Worm (Caenorhabditis elegans) whole organism, young adult: ENCODE measurements around the gene let-19.
A peak's percentile ranks its signal among the peaks of the same experiment; 100 is the strongest.

Experiments
- C06A6.2 ChIP-seq: fragments of 200-800 bp; sonication (Bioruptor generic); conservative IDR thresholded peaks from 2 replicates; pipeline ENCODE4 v1.3.6; 2022; ENCODE audit warnings: missing genetic modification characterization, missing compliant biosample characterization
- C17E4.6 ChIP-seq: fragments of 200-800 bp; sonication (Bioruptor generic); IDR thresholded peaks from 2 replicates; pipeline ENCODE4 v1.3.6; 2022; ENCODE audit warnings: missing genetic modification reagents, missing genetic modification characterization, missing compliant biosample characterization
- D2030.7 ChIP-seq: fragments of 200-800 bp; sonication (Bioruptor generic); IDR thresholded peaks from 2 replicates; pipeline ENCODE4 v1.3.6; 2022; ENCODE audit warnings: missing genetic modification reagents, missing genetic modification characterization, missing compliant biosample characterization
- F49E8.2 ChIP-seq: sonication (generic microtip); optimal IDR thresholded peaks from 3 replicates; lab custom pipeline; 2017; ENCODE audit warnings: missing genetic modification characterization, mild to moderate bottlenecking, missing compliant biosample characterization, antibody characterized with exemption, moderate library complexity; ENCODE audit not compliant: insufficient read depth
- K11D2.4 ChIP-seq: fragments of 200-800 bp; sonication (Bioruptor generic); IDR thresholded peaks from 2 replicates; pipeline ENCODE4 v1.3.6; 2022; ENCODE audit warnings: missing genetic modification reagents, missing genetic modification characterization, missing compliant biosample characterization
- ZK185.1 ChIP-seq: sonication (generic microtip); optimal IDR thresholded peaks from 2 replicates; lab custom pipeline; 2016; ENCODE audit warnings: mild to moderate bottlenecking, missing genetic modification characterization, missing compliant biosample characterization; ENCODE audit not compliant: poor library complexity, severe bottlenecking
- ama-1 ChIP-seq, 3 experiments: fragments of 150-350 bp in 1 of 3; sonication (generic microtip) in 2 of 3; optimal IDR thresholded peaks; 2 replicates each; lab custom pipeline; 2014 to 2018; ENCODE audit warnings: missing biosample characterization in 2 of 3, missing genetic modification characterization in 2 of 3, missing genetic modification reagents in 2 of 3
- aptf-2 ChIP-seq: fragments of 200-800 bp; sonication (Bioruptor generic); conservative IDR thresholded peaks from 2 replicates; pipeline ENCODE4 v1.3.6; 2022; ENCODE audit warnings: missing genetic modification reagents, missing genetic modification characterization, missing compliant biosample characterization
- atf-7 ChIP-seq: sonication (generic microtip); optimal IDR thresholded peaks from 2 replicates; lab custom pipeline; 2017; ENCODE audit warnings: mild to moderate bottlenecking, missing genetic modification characterization, missing compliant biosample characterization
- bed-2 ChIP-seq: fragments of 200-800 bp; sonication (Bioruptor generic); IDR thresholded peaks from 2 replicates; pipeline ENCODE4 v1.3.6; 2022; ENCODE audit warnings: missing genetic modification reagents, missing genetic modification characterization, missing compliant biosample characterization
- ceh-58 ChIP-seq: fragments of 200-800 bp; sonication (Bioruptor generic); IDR thresholded peaks from 2 replicates; pipeline ENCODE4 v1.3.6; 2022; ENCODE audit warnings: missing genetic modification characterization, missing compliant biosample characterization
- ceh-79 ChIP-seq: sonication (generic microtip); optimal IDR thresholded peaks from 2 replicates; lab custom pipeline; 2017; ENCODE audit warnings: mild to moderate bottlenecking, missing genetic modification characterization, missing compliant biosample characterization
- chd-7 ChIP-seq: sonication (generic microtip); optimal IDR thresholded peaks from 2 replicates; lab custom pipeline; 2016; ENCODE audit warnings: mild to moderate bottlenecking, missing genetic modification characterization, moderate library complexity, missing compliant biosample characterization
- ets-4 ChIP-seq: fragments of 200-800 bp; sonication (Bioruptor generic); optimal IDR thresholded peaks from 2 replicates; lab custom pipeline; 2018; ENCODE audit warnings: mild to moderate bottlenecking, missing genetic modification characterization, missing compliant biosample characterization
- hlh-12 ChIP-seq: sonication (generic microtip); optimal IDR thresholded peaks from 2 replicates; lab custom pipeline; 2016; ENCODE audit warnings: missing genetic modification characterization, missing compliant biosample characterization
- hmg-1.2 ChIP-seq: fragments of 200-800 bp; sonication (Bioruptor generic); IDR thresholded peaks from 2 replicates; pipeline ENCODE4 v1.3.6; 2022; ENCODE audit warnings: missing genetic modification reagents, missing genetic modification characterization, missing compliant biosample characterization
- hrde-1 ChIP-seq: sonication (generic microtip); optimal IDR thresholded peaks from 2 replicates; lab custom pipeline; 2016; ENCODE audit warnings: missing genetic modification characterization, mild to moderate bottlenecking, missing compliant biosample characterization, moderate library complexity, missing genotype, missing genetic modification reagents, borderline replicate concordance
- hsf-1 ChIP-seq: fragments of 200-800 bp; sonication (Bioruptor generic); IDR thresholded peaks from 2 replicates; pipeline ENCODE4 v1.3.6; 2022; ENCODE audit warnings: missing genetic modification reagents, missing genetic modification characterization, missing compliant biosample characterization
- lin-40 ChIP-seq: sonication (generic microtip); optimal IDR thresholded peaks from 2 replicates; lab custom pipeline; 2016; ENCODE audit warnings: missing genetic modification characterization, mild to moderate bottlenecking, missing compliant biosample characterization, missing genotype, missing genetic modification reagents
- lsl-1 ChIP-seq: fragments of 200-800 bp; sonication (Bioruptor generic); optimal IDR thresholded peaks from 2 replicates; lab custom pipeline; 2018; ENCODE audit warnings: mild to moderate bottlenecking, missing genetic modification characterization, moderate library complexity, missing compliant biosample characterization
- madf-10 ChIP-seq: sonication (generic microtip); optimal IDR thresholded peaks from 2 replicates; lab custom pipeline; 2016; ENCODE audit warnings: mild to moderate bottlenecking, missing genetic modification characterization, missing compliant biosample characterization
- madf-8 ChIP-seq: fragments of 200-800 bp; sonication (Bioruptor generic); conservative IDR thresholded peaks from 2 replicates; pipeline ENCODE4 v1.3.6; 2022; ENCODE audit warnings: missing genetic modification reagents, missing genetic modification characterization, missing compliant biosample characterization
- mxl-1 ChIP-seq: sonication (generic microtip); optimal IDR thresholded peaks from 2 replicates; lab custom pipeline; 2016; ENCODE audit warnings: missing genetic modification characterization, missing compliant biosample characterization
- sdz-38 ChIP-seq: sonication (generic microtip); optimal IDR thresholded peaks from 2 replicates; lab custom pipeline; 2016; ENCODE audit warnings: missing genotype, missing genetic modification characterization, missing compliant biosample characterization
- sea-2 ChIP-seq: fragments of 200-800 bp; sonication (Bioruptor generic); IDR thresholded peaks from 2 replicates; pipeline ENCODE4 v1.3.6; 2022; ENCODE audit warnings: missing genetic modification characterization, missing compliant biosample characterization
- snpc-1.3 ChIP-seq: sonication (generic microtip); optimal IDR thresholded peaks from 2 replicates; lab custom pipeline; 2017; ENCODE audit warnings: missing genetic modification characterization, mild to moderate bottlenecking, missing compliant biosample characterization, antibody characterized with exemption, moderate library complexity, missing genotype, missing genetic modification reagents; ENCODE audit not compliant: insufficient read depth
- somi-1 ChIP-seq: fragments of 200-800 bp; sonication (Bioruptor generic); optimal IDR thresholded peaks from 2 replicates; lab custom pipeline; 2018; ENCODE audit warnings: mild to moderate bottlenecking, missing genetic modification characterization, missing compliant biosample characterization
- tbp1 ChIP-seq: fragments of 200-800 bp; sonication (Bioruptor generic); optimal IDR thresholded peaks from 2 replicates; lab custom pipeline; 2018; ENCODE audit warnings: mild to moderate bottlenecking, missing genetic modification characterization, missing compliant biosample characterization
- zim-3 ChIP-seq: sonication (generic microtip); optimal IDR thresholded peaks from 2 replicates; lab custom pipeline; 2017; ENCODE audit warnings: mild to moderate bottlenecking, missing genetic modification characterization, moderate library complexity, missing compliant biosample characterization
- ztf-22 ChIP-seq: fragments of 200-800 bp; sonication (Bioruptor generic); optimal IDR thresholded peaks from 2 replicates; lab custom pipeline; 2018; ENCODE audit warnings: mild to moderate bottlenecking, missing genetic modification characterization, moderate library complexity, missing compliant biosample characterization
- ztf-26 ChIP-seq: sonication (generic microtip); optimal IDR thresholded peaks from 2 replicates; lab custom pipeline; 2017; ENCODE audit warnings: missing genetic modification characterization, missing compliant biosample characterization

Gene let-19

DNA sequence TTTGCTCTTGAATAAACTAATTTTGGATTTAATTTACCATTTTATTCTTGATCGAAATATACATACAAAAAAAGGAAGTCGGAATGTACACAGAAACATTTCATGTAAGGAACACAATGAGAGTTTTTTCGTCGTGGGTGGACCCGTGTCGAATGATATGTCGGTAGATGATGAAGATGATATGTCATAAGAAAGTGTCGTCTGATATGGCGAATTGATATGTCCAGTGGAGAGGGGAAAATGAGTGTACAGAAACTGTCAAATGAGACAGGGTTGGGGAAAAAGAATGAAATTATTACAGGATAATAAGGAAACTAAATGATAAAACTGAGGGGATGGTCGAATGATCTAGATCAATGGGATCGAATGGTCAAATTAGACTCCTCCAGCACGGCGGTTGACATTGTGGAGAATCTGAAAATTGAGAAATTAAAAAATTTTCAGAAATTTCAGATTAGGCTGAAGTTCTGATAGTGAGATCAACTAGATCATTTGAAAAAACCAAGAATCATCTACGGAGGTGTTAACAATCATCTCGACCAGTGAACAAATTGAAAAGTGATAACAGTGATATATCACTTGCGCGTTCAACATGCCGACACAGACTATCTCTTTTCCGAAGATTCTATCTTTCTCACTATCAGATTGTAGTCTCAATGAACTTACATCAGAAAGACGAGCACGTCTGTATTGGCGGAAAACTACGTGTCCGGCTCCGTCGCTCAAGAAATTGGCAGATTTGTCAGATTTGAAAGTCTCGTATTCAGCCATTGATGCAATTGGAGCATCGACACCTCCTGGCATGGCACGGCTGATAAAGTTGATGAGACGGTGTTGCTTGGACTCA lies 49.6 kb downstream of the let-19 start (continued):
- TF ChIP-seq sea-2 (GFP tag; lab: Robert Waterston, UW) (no peak), ZK185.1 (tag; lab: Kevin White, UChicago) (peak; percentile 34), madf-10 (tag; lab: Kevin White, UChicago) (no peak), madf-8 (GFP tag; lab: Robert Waterston, UW) (no peak), ama-1 (optimal IDR thresholded peaks at IDR 0.05; lab: Kevin White, UChicago) (peak; percentile 87), ama-1 (GFP tag; optimal IDR thresholded peaks at IDR 0.05; lab: Kevin White, UChicago) (no peak), F49E8.2 (tag; lab: Kevin White, UChicago) (no peak), K11D2.4 (0 out of 2 replicates have a peak, but pooled peaks have one; percentile 29), hsf-1 (GFP tag; lab: Robert Waterston, UW) (no peak), ceh-58 (GFP tag; lab: Robert Waterston, UW) (no peak), ztf-26 (tag; lab: Kevin White, UChicago) (peak; percentile 85), sdz-38 (tag; lab: Kevin White, UChicago) (no peak), C06A6.2 (GFP tag; lab: Robert Waterston, UW) (no peak), aptf-2 (GFP tag; lab: Robert Waterston, UW) (0 out of 2 replicates have a peak, but pooled peaks have one; percentile 21)

DNA sequence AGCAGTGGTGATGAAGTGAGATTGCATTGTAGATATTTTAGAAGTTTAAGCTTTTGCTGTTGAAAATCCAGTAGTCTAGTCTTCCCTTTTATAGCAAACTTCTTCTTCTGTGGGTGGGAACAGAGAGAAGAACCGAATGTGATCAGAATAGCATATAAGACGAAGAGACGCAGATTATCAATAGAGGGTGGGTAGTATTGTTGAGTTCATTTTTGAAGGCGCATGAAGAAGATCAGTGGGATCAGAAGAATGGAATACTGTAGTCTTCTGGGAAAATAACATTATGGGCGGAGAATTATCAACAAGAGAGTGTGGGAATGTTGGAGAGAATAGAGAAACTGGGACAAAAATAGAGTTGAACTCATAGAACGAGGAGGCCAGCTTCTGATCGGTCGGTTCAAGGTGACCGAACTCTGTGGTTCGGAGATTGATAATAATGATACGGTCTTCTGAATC lies 50.4 kb downstream of the let-19 start, which contains the start of gene F46C5.1:
Gene F46C5.1 (minus strand): TSS at position 51 of the 456 bp plus-strand sequence.
- TF ChIP-seq mxl-1 (tag; lab: Kevin White, UChicago) (no peak), hmg-1.2 (GFP tag; lab: Robert Waterston, UW) (peak; percentile 26; the same call in 1 of the 2 replicates)
- TF ChIP-seq, all 124 proteins: peak for 1

ce11 chrII:8822711-8823110 lies 51.9 kb downstream of the let-19 start:
- TF ChIP-seq ztf-22 (GFP tag; lab: Kevin White, UChicago) (no peak), zim-3 (tag; lab: Kevin White, UChicago) (no peak), somi-1 (GFP tag; lab: Kevin White, UChicago) (peak; percentile 19), lin-40 (tag; lab: Kevin White, UChicago) (peak; percentile 1)

DNA sequence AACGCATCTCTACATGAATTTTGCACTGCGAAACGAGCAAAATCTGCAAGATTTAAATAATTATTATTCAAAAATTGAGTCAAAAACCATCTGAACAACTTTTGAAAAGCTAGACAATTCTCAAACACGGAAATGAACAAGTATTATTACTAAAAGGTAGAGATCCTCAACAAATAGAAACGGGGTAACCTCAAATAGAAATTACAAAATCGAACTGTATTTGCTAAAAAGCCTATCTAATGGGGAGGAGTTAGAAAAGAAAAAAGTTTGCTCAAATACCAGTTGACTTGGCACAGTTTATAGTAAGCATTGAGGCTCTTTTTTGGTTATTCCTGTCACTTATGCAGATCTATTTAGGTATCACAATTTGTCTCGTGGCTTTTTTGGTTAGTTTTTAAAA lies 55.0 kb downstream of the let-19 start, which contains the start of gene nas-25:
Gene nas-25 (plus strand): TSS at position 301 of the 400 bp plus-strand sequence.
- no peak for TF ChIP-seq ets-4 (GFP tag; lab: Kevin White, UChicago)
- no peak for TF ChIP-seq hrde-1 (tag; lab: Kevin White, UChicago)
- TF ChIP-seq C17E4.6 (GFP tag; lab: Robert Waterston, UW), result no peak
- no peak for TF ChIP-seq sdz-38 (tag; lab: Kevin White, UChicago)
- TF ChIP-seq D2030.7, result no peak
- no peak for TF ChIP-seq tbp1
- TF ChIP-seq chd-7 (tag; lab: Kevin White, UChicago), result no peak
- no peak for TF ChIP-seq ceh-79 (tag; lab: Kevin White, UChicago)
- TF ChIP-seq somi-1 (GFP tag; lab: Kevin White, UChicago), result no peak
- TF ChIP-seq hlh-12 (tag; lab: Kevin White, UChicago), result no peak
- TF ChIP-seq sea-2 (GFP tag; lab: Robert Waterston, UW), result no peak
- no peak for TF ChIP-seq atf-7 (tag; lab: Kevin White, UChicago)
- TF ChIP-seq madf-8 (GFP tag; lab: Robert Waterston, UW), result no peak
- TF ChIP-seq lsl-1, result no peak
- TF ChIP-seq snpc-1.3, result no peak
- no peak for TF ChIP-seq bed-2 (GFP tag; lab: Robert Waterston, UW)
- TF ChIP-seq, all 124 proteins: peak for 0
